Worm (Caenorhabditis elegans): Measurements from ENCODE around the gene F32G8.2.
A peak's percentile ranks its signal among the peaks of the same experiment; 100 is the strongest.

The F32G8.2 gene

DNA sequence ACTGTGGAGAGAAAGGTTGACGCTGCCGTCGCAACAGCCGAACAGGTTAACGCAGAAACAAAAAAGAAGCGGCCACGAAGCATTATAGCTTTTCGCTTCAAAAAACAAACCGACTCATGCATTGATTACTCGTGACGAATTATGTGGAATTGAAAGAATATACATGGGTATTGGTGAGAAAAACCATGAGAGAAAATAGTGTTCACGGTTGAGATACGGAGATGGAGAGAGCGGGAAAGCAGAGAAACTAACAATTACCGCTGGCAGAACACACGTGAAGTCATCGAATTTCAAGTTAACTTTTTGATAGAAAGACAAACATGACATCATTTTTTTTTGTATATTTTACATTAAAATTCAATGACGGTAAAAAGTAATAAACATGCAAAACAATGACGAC is 14.5 kb upstream of the F32G8.2 start (continued):
- TF ChIP-seq egl-27 (tag; optimal IDR thresholded peaks at IDR 0.05) (no peak), attf-4 (tag; optimal IDR thresholded peaks at IDR 0.05) (no peak), mdl-1 (tag; optimal IDR thresholded peaks at IDR 0.05) (peak in 1 of 2 experiments; percentile 71), nhr-10 (tag; optimal IDR thresholded peaks at IDR 0.05) (no peak), nhr-42 (GFP tag; IDR thresholded peaks at IDR 0.05) (no peak), ceh-32 (tag; optimal IDR thresholded peaks at IDR 0.05; ENCODE audit: poor library complexity) (no peak), hlh-30 (tag; optimal IDR thresholded peaks at IDR 0.05; ENCODE audit: insufficient read depth) (peak; percentile 79), tag-97 (GFP tag; IDR thresholded peaks at IDR 0.05) (no peak), lin-15B (tag; optimal IDR thresholded peaks at IDR 0.05) (no peak), lim-7 (GFP tag; IDR thresholded peaks at IDR 0.05) (no peak), zfp-2 (tag; optimal IDR thresholded peaks at IDR 0.05) (no peak), zfp-3 (GFP tag; conservative IDR thresholded peaks at IDR 0.05) (no peak), mes-2 (tag; optimal IDR thresholded peaks at IDR 0.05; ENCODE audit: poor library complexity, severe bottlenecking) (peak; percentile 41), snpc-4 (tag; optimal IDR thresholded peaks at IDR 0.05) (no peak), dmd-9 (GFP tag; IDR thresholded peaks at IDR 0.05) (no peak), vab-7 (GFP tag; IDR thresholded peaks at IDR 0.05) (no peak), aha-1 (tag) (no peak), nhr-28 (tag; optimal IDR thresholded peaks at IDR 0.05) (peak; percentile 55), ctbp-1 (GFP tag; IDR thresholded peaks at IDR 0.05) (no peak), R02D3.7 (tag; optimal IDR thresholded peaks at IDR 0.05) (no peak), lin-29 (GFP tag; IDR thresholded peaks at IDR 0.05) (no peak), mxl-3 (GFP tag; optimal IDR thresholded peaks at IDR 0.05) (peak; percentile 19), madf-9 (GFP tag; conservative IDR thresholded peaks at IDR 0.05) (no peak), F10B5.3 (tag; optimal IDR thresholded peaks at IDR 0.05) (no peak), unc-130 (GFP tag; optimal IDR thresholded peaks at IDR 0.05) (no peak), hif-1 (tag; optimal IDR thresholded peaks at IDR 0.05) (peak in 1 of 2 experiments; percentile 14), hlh-11 (tag; optimal IDR thresholded peaks at IDR 0.05) (peak; percentile 36), dve-1 (tag; optimal IDR thresholded peaks at IDR 0.05; ENCODE audit: insufficient read depth) (peak; percentile 61), sdz-12 (GFP tag; optimal IDR thresholded peaks at IDR 0.05) (no peak), madf-5 (GFP tag; IDR thresholded peaks at IDR 0.05) (no peak), F26F4.8 (GFP tag; conservative IDR thresholded peaks at IDR 0.05) (0 out of 2 replicates have a peak, but pooled peaks have one; percentile 34), jun-1 (tag; optimal IDR thresholded peaks at IDR 0.05) (no peak)

DNA sequence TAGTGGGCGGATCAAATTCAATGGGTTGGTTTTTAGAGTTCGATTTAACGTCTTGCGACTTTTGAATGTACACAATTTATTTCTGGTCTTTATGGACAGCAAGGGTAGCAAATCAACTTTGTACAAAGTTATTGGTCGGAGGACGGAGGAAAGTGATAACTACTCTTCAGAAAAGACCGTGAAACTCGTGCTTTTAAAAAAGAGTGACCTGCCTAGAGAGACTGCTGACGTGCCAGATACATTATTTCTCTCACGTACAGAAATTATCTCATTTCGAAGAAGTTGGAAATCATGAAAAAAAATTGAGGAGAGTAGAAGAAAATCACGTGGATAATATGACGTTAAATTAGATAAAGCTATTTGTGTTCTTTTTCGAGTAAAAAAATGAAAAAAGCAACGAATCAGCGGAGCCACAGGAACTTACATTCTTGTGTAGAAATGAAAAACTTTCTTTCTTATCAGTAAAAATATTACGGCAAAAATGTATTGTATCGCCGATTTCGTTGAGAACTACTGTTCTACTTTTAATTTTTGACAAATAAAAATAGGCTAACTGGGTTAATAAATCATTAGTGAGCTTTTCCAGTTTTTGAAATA is 13.6 kb upstream of the F32G8.2 start, which contains the start of gene ppm-1.A:
ppm-1.A (minus strand) TSS at position 294 of the 597 bp plus-strand sequence.
- TF ChIP-seq ceh-62 (tag; optimal IDR thresholded peaks at IDR 0.05) (no peak), nhr-28 (tag; optimal IDR thresholded peaks at IDR 0.05) (peak; percentile 64), aha-1 (tag) (no peak), dpl-1 (GFP tag; optimal IDR thresholded peaks at IDR 0.05) (no peak), php-3 (GFP tag; IDR thresholded peaks at IDR 0.05) (no peak), spr-3 (GFP tag; optimal IDR thresholded peaks at IDR 0.05) (no peak), gei-8 (GFP tag; optimal IDR thresholded peaks at IDR 0.05) (no peak), Y48G9A.11 (GFP tag; IDR thresholded peaks at IDR 0.05) (no peak), lin-29 (GFP tag; IDR thresholded peaks at IDR 0.05) (no peak), ceh-82 (tag; optimal IDR thresholded peaks at IDR 0.05) (no peak), R02D3.7 (tag; optimal IDR thresholded peaks at IDR 0.05) (no peak), nhr-11 (tag; optimal IDR thresholded peaks at IDR 0.05) (no peak), lin-15B (tag; optimal IDR thresholded peaks at IDR 0.05) (no peak), pha-4 (GFP tag; IDR thresholded peaks at IDR 0.05) (no peak), pha-4 (tag; optimal IDR thresholded peaks at IDR 0.05) (no peak), dmd-9 (GFP tag; IDR thresholded peaks at IDR 0.05) (no peak), nhr-10 (tag; optimal IDR thresholded peaks at IDR 0.05) (no peak), nhr-102 (tag; optimal IDR thresholded peaks at IDR 0.05) (no peak), T20F7.1 (GFP tag; optimal IDR thresholded peaks at IDR 0.05) (no peak), nhr-76 (tag; optimal IDR thresholded peaks at IDR 0.05) (no peak), tag-97 (GFP tag; IDR thresholded peaks at IDR 0.05) (no peak), saeg-2 (GFP tag; IDR thresholded peaks at IDR 0.05) (no peak), ceh-20 (GFP tag; IDR thresholded peaks at IDR 0.05) (peak; percentile 20; the same call in 1 of the 2 replicates), F44E2.7 (GFP tag; IDR thresholded peaks at IDR 0.05) (no peak), sdz-12 (GFP tag; optimal IDR thresholded peaks at IDR 0.05) (no peak), daf-19 (GFP tag; conservative IDR thresholded peaks at IDR 0.05) (no peak), lir-3 (tag; optimal IDR thresholded peaks at IDR 0.05) (no peak)
